Fruit fly (Drosophila melanogaster): ENCODE measurements around the gene CG33293.
A peak's percentile ranks its signal among the peaks of the same experiment; 100 is the strongest.

dm6 chr3R:5256462-5257146 is 16.1 kb upstream of the CG33293 start, which contains the start of the genes Enoph and Hph:
- TF ChIP-seq toe (GFP tag; optimal IDR thresholded peaks at IDR 0.05) (peak; percentile 82), pad (GFP tag; optimal IDR thresholded peaks at IDR 0.05) (peak; percentile 57), CG7045 (GFP tag; optimal IDR thresholded peaks at IDR 0.05) (peak; percentile 74), CG33017 (tag; optimal IDR thresholded peaks at IDR 0.05) (peak; percentile 79), tj (GFP tag; optimal IDR thresholded peaks at IDR 0.05) (peak; percentile 93), cnc (optimal IDR thresholded peaks at IDR 0.05) (no peak), ovo (GFP tag; optimal IDR thresholded peaks at IDR 0.05) (peak; percentile 75)
